5 fruit fly cellular contexts compared by ENCODE assay signal in the genomic region with DNA sequence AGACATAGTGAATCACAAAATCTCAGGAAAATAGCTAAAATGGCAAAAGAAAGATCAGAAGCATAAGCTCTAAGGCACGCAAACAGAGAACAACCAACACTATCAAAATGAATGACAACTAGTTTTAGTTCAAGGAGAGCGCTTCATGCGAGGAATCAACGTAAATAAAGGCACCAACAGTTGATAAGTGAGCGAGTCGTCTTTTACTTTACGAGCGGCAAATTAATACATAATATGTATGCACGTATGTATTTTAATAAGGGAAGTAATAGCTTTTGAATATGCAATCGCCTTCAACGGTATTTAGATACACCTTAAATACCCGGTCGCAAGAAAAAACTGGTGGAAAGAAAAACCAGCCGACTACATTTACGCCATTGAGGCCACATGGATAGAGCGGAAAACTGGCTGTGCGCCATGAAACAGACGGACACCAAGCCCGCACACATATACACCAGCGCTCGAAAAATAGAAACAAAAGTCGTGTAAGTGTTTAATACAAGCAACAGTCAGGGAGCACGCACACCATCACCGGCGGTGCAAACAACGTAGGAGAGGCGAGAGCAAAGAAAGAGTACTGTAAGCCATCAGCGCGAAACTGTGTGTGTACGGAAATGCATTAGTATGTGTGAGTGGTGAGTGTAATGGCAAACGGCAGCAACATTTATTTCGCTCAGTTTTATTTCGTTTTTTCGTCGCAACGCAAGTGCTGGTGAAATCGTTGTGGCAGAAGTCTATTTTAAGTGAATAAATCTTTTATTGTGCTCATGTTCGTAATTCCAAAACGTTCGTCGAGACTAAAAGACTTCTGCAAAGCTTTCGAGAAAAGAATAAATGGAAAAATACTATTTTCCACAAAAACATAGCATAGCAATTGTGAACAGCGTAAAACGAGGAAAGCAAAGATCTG.
TF ChIP-seq lines count a peak whose summit lies in the region.

Gene dbr (plus strand): TSS at position 114 of the 910 bp plus-strand sequence.

TF ChIP-seq in whole organism, adult, 20 proteins besides CTCF, POLR2A, EP300 and RAD21 (continued from another document):
- TF ChIP-seq Clk (GFP tag; optimal IDR thresholded peaks at IDR 0.05; lab: Kevin White, UChicago) (no peak), CG33017 (tag; optimal IDR thresholded peaks at IDR 0.05; lab: Kevin White, UChicago) (no peak), cic (GFP tag; optimal IDR thresholded peaks at IDR 0.05; lab: Kevin White, UChicago) (peak; percentile 71), kay (GFP tag; lab: Kevin White, UChicago; ENCODE audit: borderline replicate concordance) (peak; percentile 37), Mnt (GFP tag; optimal IDR thresholded peaks at IDR 0.05; lab: Kevin White, UChicago) (peak; percentile 30)

TF ChIP-seq in whole organism, embryonic, 481 proteins besides CTCF, POLR2A, EP300 and RAD21 (continued from another document and continues in another):
- TF ChIP-seq CG10565 (GFP tag; optimal IDR thresholded peaks at IDR 0.05; lab: Kevin White, UChicago) (no peak), CG3995 (GFP tag; optimal IDR thresholded peaks at IDR 0.05; lab: Kevin White, UChicago) (no peak), CG14014 (GFP tag; IDR thresholded peaks at IDR 0.05; lab: Robert Waterston, UW) (no peak; the same call in 1 of the 2 replicates), phol (tag; optimal IDR thresholded peaks at IDR 0.05; lab: Kevin White, UChicago) (peak; percentile 61), scrt (GFP tag; optimal IDR thresholded peaks at IDR 0.05; lab: Kevin White, UChicago) (peak; percentile 74), CG2875 (GFP tag; optimal IDR thresholded peaks at IDR 0.05; lab: Kevin White, UChicago) (no peak), CG2712 (tag; optimal IDR thresholded peaks at IDR 0.05; lab: Kevin White, UChicago) (peak; percentile 17), ato (GFP tag; IDR thresholded peaks at IDR 0.05; lab: Robert Waterston, UW; ENCODE audit: partially characterized antibody) (no peak), salm (tag; optimal IDR thresholded peaks at IDR 0.05; lab: Kevin White, UChicago) (no peak), CG12071 (GFP tag; optimal IDR thresholded peaks at IDR 0.05; lab: Kevin White, UChicago) (no peak), pan (optimal IDR thresholded peaks at IDR 0.05; lab: Kevin White, UChicago) (no peak), pan (GFP tag; optimal IDR thresholded peaks at IDR 0.05 in 1 of 2, IDR thresholded peaks at IDR 0.05 in 1 of 2) (no peak), jigr1 (GFP tag; IDR thresholded peaks at IDR 0.05; lab: Robert Waterston, UW) (no peak), CkIIα-i1 (GFP tag; IDR thresholded peaks at IDR 0.05; lab: Robert Waterston, UW) (no peak), ind (GFP tag; optimal IDR thresholded peaks at IDR 0.05; lab: Kevin White, UChicago) (no peak), CG10462 (GFP tag; optimal IDR thresholded peaks at IDR 0.05; lab: Kevin White, UChicago) (no peak), eyg (GFP tag; optimal IDR thresholded peaks at IDR 0.05; lab: Kevin White, UChicago) (no peak), stc (GFP tag; IDR thresholded peaks at IDR 0.05; lab: Robert Waterston, UW) (no peak), ash1 (GFP tag; optimal IDR thresholded peaks at IDR 0.05; lab: Kevin White, UChicago) (peak; percentile 62), CG10431 (GFP tag; optimal IDR thresholded peaks at IDR 0.05; lab: Kevin White, UChicago) (no peak), bab2 (GFP tag; optimal IDR thresholded peaks at IDR 0.05; lab: Kevin White, UChicago) (no peak), CG4404 (GFP tag; IDR thresholded peaks at IDR 0.05; lab: Robert Waterston, UW) (no peak), oc (tag; optimal IDR thresholded peaks at IDR 0.05; lab: Kevin White, UChicago) (no peak), lbe (GFP tag; optimal IDR thresholded peaks at IDR 0.05; lab: Kevin White, UChicago) (peak; percentile 9), Eip74EF (GFP tag; optimal IDR thresholded peaks at IDR 0.05; lab: Kevin White, UChicago) (no peak), Opbp (GFP tag; IDR thresholded peaks at IDR 0.05; lab: Robert Waterston, UW; ENCODE audit: partially characterized antibody) (no peak), pita (GFP tag; optimal IDR thresholded peaks at IDR 0.05; lab: Kevin White, UChicago) (no peak), cwo (GFP tag; optimal IDR thresholded peaks at IDR 0.05; lab: Kevin White, UChicago) (no peak), Xbp1 (GFP tag; optimal IDR thresholded peaks at IDR 0.05; lab: Kevin White, UChicago) (no peak), CG4707 (GFP tag; optimal IDR thresholded peaks at IDR 0.05; lab: Kevin White, UChicago) (no peak)

TF ChIP-seq in whole organism, prepupa, 60 proteins besides CTCF, POLR2A, EP300 and RAD21 (continued from another document and continues in another):
- TF ChIP-seq CG34406 (GFP tag; optimal IDR thresholded peaks at IDR 0.05; lab: Kevin White, UChicago): peak; percentile 29
- peak; percentile 55 for TF ChIP-seq spab (GFP tag; optimal IDR thresholded peaks at IDR 0.05; lab: Kevin White, UChicago)
- TF ChIP-seq fkh (GFP tag; optimal IDR thresholded peaks at IDR 0.05; lab: Kevin White, UChicago): no peak
- TF ChIP-seq Eip78C (GFP tag; lab: Kevin White, UChicago): peak; percentile 78
- peak; percentile 88 for TF ChIP-seq CG6163 (GFP tag; IDR thresholded peaks at IDR 0.05; lab: Robert Waterston, UW)
- peak; percentile 38 for TF ChIP-seq CG10669 (GFP tag; optimal IDR thresholded peaks at IDR 0.05; lab: Kevin White, UChicago)
- peak; percentile 65 to 84 for TF ChIP-seq ss (GFP tag; optimal IDR thresholded peaks at IDR 0.05; lab: Kevin White, UChicago)
- TF ChIP-seq esn (GFP tag; optimal IDR thresholded peaks at IDR 0.05; lab: Kevin White, UChicago): peak; percentile 33
- TF ChIP-seq Lpt (GFP tag; optimal IDR thresholded peaks at IDR 0.05; lab: Kevin White, UChicago): peak; percentile 73
- no peak for TF ChIP-seq Smox (GFP tag; optimal IDR thresholded peaks at IDR 0.05; lab: Kevin White, UChicago)
- peak; percentile 24 for TF ChIP-seq CG6792 (GFP tag; optimal IDR thresholded peaks at IDR 0.05; lab: Kevin White, UChicago)
- TF ChIP-seq Gug (GFP tag; IDR thresholded peaks at IDR 0.05; lab: Robert Waterston, UW): peak; percentile 49; the same call in 1 of the 2 replicates
- TF ChIP-seq CG8119 (GFP tag; IDR thresholded peaks at IDR 0.05; lab: Robert Waterston, UW): peak; percentile 77
- peak; percentile 90 for TF ChIP-seq CG1621 (tag; optimal IDR thresholded peaks at IDR 0.05; lab: Kevin White, UChicago)
- peak; percentile 4 for TF ChIP-seq CG7368 (GFP tag; optimal IDR thresholded peaks at IDR 0.05; lab: Kevin White, UChicago)
- TF ChIP-seq OdsH (GFP tag; optimal IDR thresholded peaks at IDR 0.05; lab: Kevin White, UChicago): no peak
- TF ChIP-seq CG8632 (GFP tag; optimal IDR thresholded peaks at IDR 0.05; lab: Kevin White, UChicago): peak; percentile 23
- TF ChIP-seq achi (GFP tag; optimal IDR thresholded peaks at IDR 0.05; lab: Kevin White, UChicago): no peak
- TF ChIP-seq CG11762 (GFP tag; optimal IDR thresholded peaks at IDR 0.05; lab: Kevin White, UChicago; ENCODE audit: insufficient read depth): peak; percentile 10
- TF ChIP-seq CG9139 (GFP tag; optimal IDR thresholded peaks at IDR 0.05; lab: Kevin White, UChicago): peak; percentile 60
- TF ChIP-seq CG4318 (GFP tag; optimal IDR thresholded peaks at IDR 0.05; lab: Kevin White, UChicago): no peak
- TF ChIP-seq Sox14 (GFP tag; optimal IDR thresholded peaks at IDR 0.05; lab: Kevin White, UChicago): peak; percentile 51
- TF ChIP-seq CG10631 (GFP tag; optimal IDR thresholded peaks at IDR 0.05; lab: Kevin White, UChicago): no peak
- TF ChIP-seq CG8319 (GFP tag; optimal IDR thresholded peaks at IDR 0.05; lab: Kevin White, UChicago): no peak
- TF ChIP-seq cyc (GFP tag; optimal IDR thresholded peaks at IDR 0.05; lab: Kevin White, UChicago): no peak
- peak; percentile 19 for TF ChIP-seq topi (GFP tag; optimal IDR thresholded peaks at IDR 0.05; lab: Kevin White, UChicago)
- peak; percentile 59 for TF ChIP-seq dac (GFP tag; optimal IDR thresholded peaks at IDR 0.05; lab: Kevin White, UChicago)
- peak; percentile 78 for TF ChIP-seq CG6808 (GFP tag; optimal IDR thresholded peaks at IDR 0.05; lab: Kevin White, UChicago)
- TF ChIP-seq Sox102F (GFP tag; optimal IDR thresholded peaks at IDR 0.05; lab: Kevin White, UChicago): peak; percentile 62
- TF ChIP-seq Met (GFP tag; optimal IDR thresholded peaks at IDR 0.05; lab: Kevin White, UChicago): peak; percentile 30

TF ChIP-seq in whole organism, pupa, 21 proteins besides CTCF, POLR2A, EP300 and RAD21 (continued from another document):
- TF ChIP-seq CG10348 (GFP tag; IDR thresholded peaks at IDR 0.05; lab: Robert Waterston, UW) (no peak), Snoo (tag; optimal IDR thresholded peaks at IDR 0.05; lab: Kevin White, UChicago) (peak; percentile 34), CG8159 (tag; optimal IDR thresholded peaks at IDR 0.05; lab: Kevin White, UChicago) (peak; percentile 62), CG32121 (GFP tag; IDR thresholded peaks at IDR 0.05; lab: Robert Waterston, UW) (peak; percentile 75)

TF ChIP-seq in whole organism, wandering third instar larva, 38 proteins besides CTCF, POLR2A, EP300 and RAD21 (continued from another document):
- peak; percentile 28 for TF ChIP-seq Jra (GFP tag; optimal IDR thresholded peaks at IDR 0.05; lab: Kevin White, UChicago)
- TF ChIP-seq usp (GFP tag; optimal IDR thresholded peaks at IDR 0.05; lab: Kevin White, UChicago): no peak
- TF ChIP-seq pan (optimal IDR thresholded peaks at IDR 0.05; lab: Kevin White, UChicago): no peak
- no peak for TF ChIP-seq h (GFP tag; optimal IDR thresholded peaks at IDR 0.05; lab: Kevin White, UChicago)
- peak; percentile 82 for TF ChIP-seq Rel (GFP tag; optimal IDR thresholded peaks at IDR 0.05; lab: Kevin White, UChicago)
- TF ChIP-seq Rel (tag; optimal IDR thresholded peaks at IDR 0.05; lab: Kevin White, UChicago): no peak
- no peak for TF ChIP-seq Mio (GFP tag; optimal IDR thresholded peaks at IDR 0.05; lab: Kevin White, UChicago)
- no peak for TF ChIP-seq jim (GFP tag; optimal IDR thresholded peaks at IDR 0.05; lab: Kevin White, UChicago)
- TF ChIP-seq foxo (GFP tag; optimal IDR thresholded peaks at IDR 0.05; lab: Kevin White, UChicago): peak in 1 of 2 experiments; percentile 20
- TF ChIP-seq Dfd (GFP tag; optimal IDR thresholded peaks at IDR 0.05; lab: Kevin White, UChicago): no peak
- peak; percentile 84 for TF ChIP-seq N (GFP tag; optimal IDR thresholded peaks at IDR 0.05; lab: Kevin White, UChicago)
- no peak for TF ChIP-seq CG32264 (GFP tag; optimal IDR thresholded peaks at IDR 0.05; lab: Kevin White, UChicago)
- TF ChIP-seq CrebA (GFP tag; optimal IDR thresholded peaks at IDR 0.05; lab: Kevin White, UChicago; ENCODE audit: borderline replicate concordance): peak; percentile 62
- peak; percentile 44 for TF ChIP-seq tai (GFP tag; optimal IDR thresholded peaks at IDR 0.05; lab: Kevin White, UChicago)
- TF ChIP-seq CG9705 (GFP tag; optimal IDR thresholded peaks at IDR 0.05; lab: Kevin White, UChicago): no peak
- no peak for TF ChIP-seq sv (GFP tag; optimal IDR thresholded peaks at IDR 0.05; lab: Kevin White, UChicago)
- no peak for TF ChIP-seq br (GFP tag; optimal IDR thresholded peaks at IDR 0.05; lab: Kevin White, UChicago)
- TF ChIP-seq dsf (GFP tag; optimal IDR thresholded peaks at IDR 0.05; lab: Kevin White, UChicago; ENCODE audit: borderline replicate concordance): peak; percentile 3
- TF ChIP-seq psq (GFP tag; optimal IDR thresholded peaks at IDR 0.05; lab: Kevin White, UChicago): peak; percentile 80
- no peak for TF ChIP-seq Abd-B (GFP tag; optimal IDR thresholded peaks at IDR 0.05; lab: Kevin White, UChicago)
TF ChIP-seq in whole organism, wandering third instar larva: peak in this region for 16.
